Fruit fly (Drosophila melanogaster): ENCODE results near the gene SmE.

dm6 chr2L:7889029-7889428 lies 3.8 kb upstream of the SmE start, which contains the start of gene Spn28Da:
- TF ChIP-seq CTCF (optimal IDR thresholded peaks at IDR 0.05): no peak
- no peak for TF ChIP-seq CG8478 (optimal IDR thresholded peaks at IDR 0.05)

Data from S2 (cell line).